Fruit fly (Drosophila melanogaster) S2 (cell line): ENCODE data around the gene CG13484.

Source experiments
- CG8478 ChIP-seq: fragments of >200 bp; optimal IDR thresholded peaks from 2 replicates; lab custom pipeline; 2018
- CTCF ChIP-seq, 2 experiments: fragments of >200 bp; optimal IDR thresholded peaks; 2 replicates each; lab custom pipeline; 2018

CG13484 gene

dm6 chr3L:14031171-14032126 lies 21.4 kb downstream of the CG13484 start, which contains the start of the genes CG6650 and endos:
CG6650 (plus strand) TSS chr3L:14031450.
endos (minus strand) TSS chr3L:14031706.
- TF ChIP-seq CTCF (optimal IDR thresholded peaks at IDR 0.05; lab: Kevin White, UChicago) (peak in 1 of 2 experiments; percentile 29), CG8478 (lab: Kevin White, UChicago) (no peak)

dm6 chr3L:14028485-14029384 lies 24.1 kb downstream of the CG13484 start, which contains the start of gene Ptip:
Ptip (minus strand) TSS chr3L:14029121.
- no peak for TF ChIP-seq CG8478 (lab: Kevin White, UChicago)
- TF ChIP-seq CTCF (optimal IDR thresholded peaks at IDR 0.05; lab: Kevin White, UChicago): peak; percentile 41 to 49

dm6 chr3L:14027549-14027948 lies 25.3 kb downstream of the CG13484 start:
- TF ChIP-seq CG8478 (lab: Kevin White, UChicago) (no peak), CTCF (optimal IDR thresholded peaks at IDR 0.05; lab: Kevin White, UChicago) (no peak)

- TF ChIP-seq CG8478 (lab: Kevin White, UChicago): no peak
- TF ChIP-seq CTCF (optimal IDR thresholded peaks at IDR 0.05; lab: Kevin White, UChicago): no peak
These were observed 27.1 kb downstream of the CG13484 start for dm6 chr3L:14025736-14026135.

- TF ChIP-seq CG8478 (lab: Kevin White, UChicago) (no peak), CTCF (optimal IDR thresholded peaks at IDR 0.05; lab: Kevin White, UChicago) (no peak)
These were observed 46.2 kb downstream of the CG13484 start for dm6 chr3L:14006704-14007126.

- TF ChIP-seq CTCF (optimal IDR thresholded peaks at IDR 0.05; lab: Kevin White, UChicago) (no peak), CG8478 (lab: Kevin White, UChicago) (no peak)
These were observed 47.1 kb downstream of the CG13484 start for dm6 chr3L:14005627-14006287.

dm6 chr3L:14004963-14005458 lies 47.9 kb downstream of the CG13484 start:
- TF ChIP-seq CTCF (optimal IDR thresholded peaks at IDR 0.05; lab: Kevin White, UChicago): no peak
- TF ChIP-seq CG8478 (lab: Kevin White, UChicago): no peak

dm6 chr3L:14004041-14004407 lies 48.9 kb downstream of the CG13484 start:
- TF ChIP-seq CG8478 (lab: Kevin White, UChicago) (no peak), CTCF (optimal IDR thresholded peaks at IDR 0.05; lab: Kevin White, UChicago) (no peak)

dm6 chr3L:14003297-14004040 lies 49.4 kb downstream of the CG13484 start:
- TF ChIP-seq CG8478 (lab: Kevin White, UChicago) (no peak), CTCF (optimal IDR thresholded peaks at IDR 0.05; lab: Kevin White, UChicago) (no peak)

dm6 chr3L:14002524-14003135 lies 50.2 kb downstream of the CG13484 start:
- peak in 1 of 2 experiments; percentile 4 for TF ChIP-seq CTCF (optimal IDR thresholded peaks at IDR 0.05; lab: Kevin White, UChicago)
- no peak for TF ChIP-seq CG8478 (lab: Kevin White, UChicago)
